Worm (Caenorhabditis elegans): ENCODE measurements around the gene T05B4.10.

- TF ChIP-seq tbx-11 (GFP tag; IDR thresholded peaks at IDR 0.05) (no peak), sea-1 (GFP tag; conservative IDR thresholded peaks at IDR 0.05) (no peak), F13C5.2 (tag; optimal IDR thresholded peaks at IDR 0.05) (no peak)
Measured at ce11 chrV:4101567-4101966, 19.0 kb downstream of the T05B4.10 start, which contains the start of gene srj-40.

Data from whole organism, early embryonic.